Worm (Caenorhabditis elegans): ENCODE measurements around the gene pno-1.
A peak's percentile ranks its signal among the peaks of the same experiment; 100 is the strongest.
"Not testable (repeated sequence)": the region's sequence is repeated elsewhere in the genome, so short reads cannot be mapped to it uniquely, and the experiment has no call there.

pno-1 gene

ce11 chrII:9724464-9724863, 18.2 kb downstream of the pno-1 start, which contains the start of gene cutl-2:
TSS of gene cutl-2 (minus strand) at chrII:9724673.
- TF ChIP-seq ztf-23 (GFP tag; IDR thresholded peaks at IDR 0.05) = no peak
- TF ChIP-seq tab-1 (GFP tag; IDR thresholded peaks at IDR 0.05) = no peak
- TF ChIP-seq ref-1 (GFP tag; conservative IDR thresholded peaks at IDR 0.05) = no peak
- no peak for TF ChIP-seq T22C8.4 (GFP tag; IDR thresholded peaks at IDR 0.05)
- no peak for TF ChIP-seq flt-1 (GFP tag; IDR thresholded peaks at IDR 0.05)
- TF ChIP-seq cog-1 (tag; optimal IDR thresholded peaks at IDR 0.05) = no peak
- no peak for TF ChIP-seq ztf-29 (GFP tag; IDR thresholded peaks at IDR 0.05)
- no peak for TF ChIP-seq med-1 (GFP tag; optimal IDR thresholded peaks at IDR 0.05; ENCODE audit: insufficient read depth)
- no peak for TF ChIP-seq klf-2 (GFP tag; conservative IDR thresholded peaks at IDR 0.05)

ce11 chrII:9718631-9719252, 23.9 kb downstream of the pno-1 start, which contains the start of gene Y53C12A.11:
TSS of gene Y53C12A.11 (minus strand) at chrII:9718698.
- not testable (repeated sequence) for TF ChIP-seq ztf-23 (GFP tag; IDR thresholded peaks at IDR 0.05); ref-1 (GFP tag; conservative IDR thresholded peaks at IDR 0.05); tab-1 (GFP tag; IDR thresholded peaks at IDR 0.05)

ce11 chrII:9717904-9718303, 24.8 kb downstream of the pno-1 start, which contains the start of gene Y53C12A.6:
TSS of gene Y53C12A.6 (minus strand) at chrII:9718004.
- no peak for TF ChIP-seq cog-1 (tag; optimal IDR thresholded peaks at IDR 0.05)
- no peak for TF ChIP-seq klf-2 (GFP tag; conservative IDR thresholded peaks at IDR 0.05)
- TF ChIP-seq ref-1 (GFP tag; conservative IDR thresholded peaks at IDR 0.05) = no peak
- no peak for TF ChIP-seq ztf-23 (GFP tag; IDR thresholded peaks at IDR 0.05)
- TF ChIP-seq ztf-29 (GFP tag; IDR thresholded peaks at IDR 0.05) = no peak

ce11 chrII:9716417-9717039, 26.2 kb downstream of the pno-1 start, which contains the start of gene wee-1.3:
TSS of gene wee-1.3 (minus strand) at chrII:9716467.
- TF ChIP-seq tab-1 (GFP tag; IDR thresholded peaks at IDR 0.05) (no peak), T22C8.4 (GFP tag; IDR thresholded peaks at IDR 0.05) (0 out of 2 replicates have a peak, but pooled peaks have one; percentile 23), flt-1 (GFP tag; IDR thresholded peaks at IDR 0.05) (0 out of 2 replicates have a peak, but pooled peaks have one; percentile 17), cog-1 (tag; optimal IDR thresholded peaks at IDR 0.05) (peak; percentile 80)

- peak; percentile 34; the same call in 1 of the 2 replicates for TF ChIP-seq tab-1 (GFP tag; IDR thresholded peaks at IDR 0.05)
- no peak for TF ChIP-seq T22C8.4 (GFP tag; IDR thresholded peaks at IDR 0.05)
These were observed 29.6 kb downstream of the pno-1 start for ce11 chrII:9713083-9713482.

- no peak for TF ChIP-seq T22C8.4 (GFP tag; IDR thresholded peaks at IDR 0.05)
- no peak for TF ChIP-seq med-1 (GFP tag; optimal IDR thresholded peaks at IDR 0.05; ENCODE audit: insufficient read depth)
- no peak for TF ChIP-seq ztf-23 (GFP tag; IDR thresholded peaks at IDR 0.05)
- no peak for TF ChIP-seq cog-1 (tag; optimal IDR thresholded peaks at IDR 0.05)
- no peak for TF ChIP-seq ref-1 (GFP tag; conservative IDR thresholded peaks at IDR 0.05)
- no peak for TF ChIP-seq flt-1 (GFP tag; IDR thresholded peaks at IDR 0.05)
- TF ChIP-seq ztf-29 (GFP tag; IDR thresholded peaks at IDR 0.05) = no peak
- TF ChIP-seq klf-2 (GFP tag; conservative IDR thresholded peaks at IDR 0.05) = no peak
- no peak for TF ChIP-seq tab-1 (GFP tag; IDR thresholded peaks at IDR 0.05)
These were observed 33.8 kb downstream of the pno-1 start, which contains the start of gene glt-5 for ce11 chrII:9708835-9709299. TSS of gene glt-5 (minus strand) at chrII:9708885.

- TF ChIP-seq ztf-23 (GFP tag; IDR thresholded peaks at IDR 0.05) (0 out of 2 replicates have a peak, but pooled peaks have one; percentile 7), med-1 (GFP tag; optimal IDR thresholded peaks at IDR 0.05; ENCODE audit: insufficient read depth) (no peak), cog-1 (tag; optimal IDR thresholded peaks at IDR 0.05) (peak; percentile 23)
These were observed 36.5 kb downstream of the pno-1 start, which contains the start of gene Y53C12A.3 for ce11 chrII:9706207-9706606. TSS of gene Y53C12A.3 (minus strand) at chrII:9706240.

- TF ChIP-seq med-1 (GFP tag; optimal IDR thresholded peaks at IDR 0.05; ENCODE audit: insufficient read depth) = no peak
- no peak for TF ChIP-seq ztf-29 (GFP tag; IDR thresholded peaks at IDR 0.05)
- no peak for TF ChIP-seq klf-2 (GFP tag; conservative IDR thresholded peaks at IDR 0.05)
- TF ChIP-seq cog-1 (tag; optimal IDR thresholded peaks at IDR 0.05) = no peak
- no peak for TF ChIP-seq ztf-23 (GFP tag; IDR thresholded peaks at IDR 0.05)
- no peak for TF ChIP-seq tab-1 (GFP tag; IDR thresholded peaks at IDR 0.05)
- TF ChIP-seq flt-1 (GFP tag; IDR thresholded peaks at IDR 0.05) = no peak
- TF ChIP-seq ref-1 (GFP tag; conservative IDR thresholded peaks at IDR 0.05) = no peak
- no peak for TF ChIP-seq T22C8.4 (GFP tag; IDR thresholded peaks at IDR 0.05)
These were observed 37.9 kb downstream of the pno-1 start, which contains the start of gene Y53C12A.10 for ce11 chrII:9704746-9705145. TSS of gene Y53C12A.10 (minus strand) at chrII:9704846.

- TF ChIP-seq ztf-29 (GFP tag; IDR thresholded peaks at IDR 0.05) (no peak), ref-1 (GFP tag; conservative IDR thresholded peaks at IDR 0.05) (no peak), flt-1 (GFP tag; IDR thresholded peaks at IDR 0.05) (no peak), ztf-23 (GFP tag; IDR thresholded peaks at IDR 0.05) (no peak), tab-1 (GFP tag; IDR thresholded peaks at IDR 0.05) (no peak), cog-1 (tag; optimal IDR thresholded peaks at IDR 0.05) (no peak), T22C8.4 (GFP tag; IDR thresholded peaks at IDR 0.05) (no peak), med-1 (GFP tag; optimal IDR thresholded peaks at IDR 0.05; ENCODE audit: insufficient read depth) (no peak), klf-2 (GFP tag; conservative IDR thresholded peaks at IDR 0.05) (no peak)
These were observed 39.1 kb downstream of the pno-1 start, which contains the start of gene mop-25.2 for ce11 chrII:9703601-9704000. TSS of gene mop-25.2 (minus strand) at chrII:9703701.

- no peak for TF ChIP-seq tab-1 (GFP tag; IDR thresholded peaks at IDR 0.05)
- TF ChIP-seq ref-1 (GFP tag; conservative IDR thresholded peaks at IDR 0.05) = no peak
- no peak for TF ChIP-seq klf-2 (GFP tag; conservative IDR thresholded peaks at IDR 0.05)
- TF ChIP-seq ztf-29 (GFP tag; IDR thresholded peaks at IDR 0.05) = no peak
- TF ChIP-seq flt-1 (GFP tag; IDR thresholded peaks at IDR 0.05) = no peak
These were observed 42.3 kb downstream of the pno-1 start, which contains the start of the genes Y53C12A.8 and Y53C12A.7 for ce11 chrII:9700363-9700762. TSS of gene Y53C12A.8 (minus strand) at chrII:9700463. TSS of gene Y53C12A.7 (plus strand) at chrII:9700543.
